Fruit fly (Drosophila melanogaster) whole organism, embryonic: ENCODE data around the gene CG3740.

Source experiments
- Antp ChIP-seq: fragments of 200-800 bp; sonication (Bioruptor generic); optimal IDR thresholded peaks from 3 replicates; lab custom pipeline; 2016; ENCODE audit warnings: missing biosample characterization, missing genetic modification characterization
- CG10274 ChIP-seq: fragments of 200-800 bp; sonication (Bioruptor generic); optimal IDR thresholded peaks from 3 replicates; lab custom pipeline; 2017; ENCODE audit warnings: missing biosample characterization, mild to moderate bottlenecking, missing genetic modification characterization
- CG10654 ChIP-seq: fragments of 200-800 bp; sonication (Bioruptor generic); optimal IDR thresholded peaks from 2 replicates; lab custom pipeline; 2016; ENCODE audit warnings: missing biosample characterization, missing genetic modification characterization
- CG11247 ChIP-seq: fragments of 200-800 bp; sonication (Bioruptor generic); IDR thresholded peaks from 2 replicates; pipeline ENCODE4 v1.3.6; 2022; ENCODE audit warnings: missing biosample characterization, missing genetic modification characterization
- CG11560 ChIP-seq: fragments of 200-800 bp; sonication (Bioruptor generic); IDR thresholded peaks from 3 replicates; pipeline ENCODE4 v1.3.6; 2022; ENCODE audit warnings: missing biosample characterization, missing genetic modification characterization
- CG12299 ChIP-seq: fragments of 200-800 bp; sonication (Bioruptor generic); optimal IDR thresholded peaks from 2 replicates; lab custom pipeline; 2018; ENCODE audit warnings: missing biosample characterization, mild to moderate bottlenecking, missing genetic modification characterization
- CG12942 ChIP-seq: fragments of 200-800 bp; sonication (Bioruptor generic); optimal IDR thresholded peaks from 3 replicates; lab custom pipeline; 2016; ENCODE audit warnings: missing biosample characterization, missing genetic modification characterization
- CG14014 ChIP-seq: fragments of 200-800 bp; sonication (Bioruptor generic); IDR thresholded peaks from 2 replicates; pipeline ENCODE4 v1.3.6; 2022; ENCODE audit warnings: missing biosample characterization, missing genetic modification characterization
- CG1529 ChIP-seq: fragments of 200-800 bp; sonication (Bioruptor generic); optimal IDR thresholded peaks from 3 replicates; lab custom pipeline; 2018; ENCODE audit warnings: missing biosample characterization, missing genetic modification characterization
- CG18011 ChIP-seq: fragments of 200-800 bp; sonication (Bioruptor generic); optimal IDR thresholded peaks from 2 replicates; lab custom pipeline; 2017; ENCODE audit warnings: missing biosample characterization, missing genetic modification characterization, mild to moderate bottlenecking, moderate library complexity, missing genotype
- CG18599 ChIP-seq: fragments of 200-800 bp; sonication (Bioruptor generic); optimal IDR thresholded peaks from 3 replicates; lab custom pipeline; 2017; ENCODE audit warnings: missing biosample characterization, missing genetic modification characterization, mild to moderate bottlenecking, moderate library complexity, missing genetic modification reagents
- CG18619 ChIP-seq: fragments of 200-800 bp; sonication (Bioruptor generic); optimal IDR thresholded peaks from 3 replicates; lab custom pipeline; 2017; ENCODE audit warnings: missing biosample characterization, mild to moderate bottlenecking, missing genetic modification characterization
- CG30020 ChIP-seq: fragments of 200-800 bp; optimal IDR thresholded peaks from 2 replicates; lab custom pipeline; 2019; ENCODE audit warnings: missing biosample characterization, mild to moderate bottlenecking, missing genetic modification characterization, moderate library complexity
- CG31388 ChIP-seq: fragments of 200-800 bp; sonication (Bioruptor generic); optimal IDR thresholded peaks from 2 replicates; lab custom pipeline; 2016; ENCODE audit warnings: missing biosample characterization, missing genetic modification characterization
- CG3407 ChIP-seq: fragments of 200-800 bp; sonication (Bioruptor generic); optimal IDR thresholded peaks from 2 replicates; lab custom pipeline; 2018; ENCODE audit warnings: missing biosample characterization, mild to moderate bottlenecking, missing genetic modification characterization
- CG3726 ChIP-seq: fragments of 200-800 bp; sonication (Bioruptor generic); IDR thresholded peaks from 3 replicates; pipeline ENCODE4, ENCODE4 v1.3.6; 2022; ENCODE audit warnings: missing biosample characterization, missing genetic modification characterization
- CG4282 ChIP-seq: fragments of 200-800 bp; sonication (Bioruptor generic); optimal IDR thresholded peaks from 2 replicates; lab custom pipeline; 2016; ENCODE audit warnings: missing biosample characterization, missing genetic modification characterization
- CG6175 ChIP-seq: fragments of 200-800 bp; sonication (Bioruptor generic); IDR thresholded peaks from 3 replicates; pipeline ENCODE4 v1.3.6; 2022; ENCODE audit warnings: missing biosample characterization, missing genetic modification characterization
- CG6654 ChIP-seq: fragments of 200-800 bp; sonication (Bioruptor generic); optimal IDR thresholded peaks from 2 replicates; lab custom pipeline; 2017; ENCODE audit warnings: missing biosample characterization, mild to moderate bottlenecking, missing genetic modification characterization
- CG6854 ChIP-seq: fragments of 200-800 bp; sonication (Bioruptor generic); optimal IDR thresholded peaks from 3 replicates; lab custom pipeline; 2017; ENCODE audit warnings: missing biosample characterization, mild to moderate bottlenecking, missing genetic modification characterization
- Camta ChIP-seq: fragments of 200-800 bp; sonication (Bioruptor generic); optimal IDR thresholded peaks from 2 replicates; lab custom pipeline; 2016; ENCODE audit warnings: missing biosample characterization, missing genetic modification characterization
- Dek ChIP-seq: fragments of 200-800 bp; sonication (Bioruptor generic); optimal IDR thresholded peaks from 3 replicates; lab custom pipeline; 2019; ENCODE audit warnings: missing biosample characterization, mild to moderate bottlenecking, missing genetic modification characterization, moderate library complexity
- Ets97D ChIP-seq: fragments of 200-800 bp; sonication (Bioruptor generic); optimal IDR thresholded peaks from 3 replicates; lab custom pipeline; 2016; ENCODE audit warnings: missing biosample characterization, missing genetic modification characterization
- Gug ChIP-seq: fragments of 200-800 bp; sonication (Bioruptor generic); IDR thresholded peaks from 4 replicates; pipeline ENCODE4 v1.3.6; 2022; ENCODE audit warnings: missing biosample characterization, missing genetic modification characterization
- HLHmδ ChIP-seq: fragments of 200-800 bp; sonication (Bioruptor generic); optimal IDR thresholded peaks from 2 replicates; lab custom pipeline; 2018; ENCODE audit warnings: missing biosample characterization, mild to moderate bottlenecking, missing genetic modification characterization, moderate library complexity
- Hey ChIP-seq: fragments of 200-800 bp; sonication (Bioruptor generic); optimal IDR thresholded peaks from 3 replicates; lab custom pipeline; 2018; ENCODE audit warnings: missing biosample characterization, mild to moderate bottlenecking, missing genetic modification characterization
- HmgZ ChIP-seq: fragments of 200-800 bp; sonication (Bioruptor generic); optimal IDR thresholded peaks from 2 replicates; lab custom pipeline; 2018; ENCODE audit warnings: missing biosample characterization, mild to moderate bottlenecking, missing genetic modification characterization
- Hr78 ChIP-seq, 2 experiments: fragments of 200-800 bp in 1 of 2; fragments of >200 bp in 1 of 2; sonication (Bioruptor generic) in 1 of 2; optimal IDR thresholded peaks; 2 replicates each; lab custom pipeline; 2017 to 2019; ENCODE audit warnings: missing biosample characterization in 2 of 2, missing genetic modification characterization in 2 of 2, mild to moderate bottlenecking in 1 of 2, moderate library complexity in 1 of 2
- Meics ChIP-seq: fragments of 200-800 bp; sonication (Bioruptor generic); optimal IDR thresholded peaks from 2 replicates; lab custom pipeline; 2017; ENCODE audit warnings: missing biosample characterization, mild to moderate bottlenecking, missing genetic modification characterization
- NC2α ChIP-seq: fragments of 200-800 bp; sonication (Bioruptor generic); optimal IDR thresholded peaks from 2 replicates; lab custom pipeline; 2016; ENCODE audit warnings: missing biosample characterization, missing genetic modification characterization
- Scr ChIP-seq: fragments of 200-800 bp; sonication (Bioruptor generic); IDR thresholded peaks from 2 replicates; pipeline ENCODE4 v1.3.6; 2022; ENCODE audit warnings: missing biosample characterization, missing genetic modification characterization; ENCODE audit not compliant: partially characterized antibody
- Trl ChIP-seq, 3 experiments: fragments of >200 bp in 2 of 3; fragments of 200-800 bp in 1 of 3; sonication (Bioruptor generic) in 1 of 3; optimal IDR thresholded peaks; 2 replicates in 1 of 3; 3 replicates in 2 of 3; lab custom pipeline; 2016 to 2017; ENCODE audit warnings: missing biosample characterization in 1 of 3, missing genetic modification characterization in 1 of 3
- YL-1 ChIP-seq: fragments of 200-800 bp; sonication (Bioruptor generic); optimal IDR thresholded peaks from 3 replicates; lab custom pipeline; 2017; ENCODE audit warnings: missing biosample characterization, mild to moderate bottlenecking, missing genetic modification characterization
- bcd ChIP-seq: fragments of 200-800 bp; sonication (Bioruptor generic); optimal IDR thresholded peaks from 2 replicates; lab custom pipeline; 2017; ENCODE audit warnings: missing biosample characterization, mild to moderate bottlenecking, missing genetic modification characterization
- danr ChIP-seq: fragments of 200-800 bp; sonication (Bioruptor generic); IDR thresholded peaks from 2 replicates; pipeline ENCODE4 v1.3.6; 2022; ENCODE audit warnings: missing biosample characterization, missing genetic modification characterization
- dati ChIP-seq: fragments of 200-800 bp; sonication (Bioruptor generic); IDR thresholded peaks from 2 replicates; pipeline ENCODE4 v1.3.6; 2022; ENCODE audit warnings: missing biosample characterization, missing genetic modification characterization
- fd96Cb ChIP-seq: fragments of 200-800 bp; sonication (Bioruptor generic); optimal IDR thresholded peaks from 2 replicates; lab custom pipeline; 2018; ENCODE audit warnings: missing biosample characterization, mild to moderate bottlenecking, missing genetic modification characterization, moderate library complexity
- gem ChIP-seq: fragments of 200-800 bp; sonication (Bioruptor generic); optimal IDR thresholded peaks from 2 replicates; lab custom pipeline; 2019; ENCODE audit warnings: missing biosample characterization, mild to moderate bottlenecking, missing genetic modification characterization, moderate library complexity
- gro ChIP-seq: fragments of 200-800 bp; sonication (Bioruptor generic); optimal IDR thresholded peaks from 2 replicates; lab custom pipeline; 2016; ENCODE audit warnings: missing biosample characterization, missing genetic modification characterization
- hbn ChIP-seq: fragments of 200-800 bp; sonication (Bioruptor generic); IDR thresholded peaks from 2 replicates; pipeline ENCODE4 v1.3.6; 2022; ENCODE audit warnings: missing biosample characterization, missing genetic modification characterization; ENCODE audit not compliant: partially characterized antibody
- kni ChIP-seq: fragments of 200-800 bp; sonication (Bioruptor generic); optimal IDR thresholded peaks from 3 replicates; lab custom pipeline; 2017; ENCODE audit warnings: mild to moderate bottlenecking, missing biosample characterization, missing genetic modification reagents, missing genetic modification characterization
- lmd ChIP-seq: fragments of 200-800 bp; sonication (Bioruptor generic); IDR thresholded peaks from 2 replicates; pipeline ENCODE4 v1.3.6; 2022; ENCODE audit warnings: missing biosample characterization, missing genetic modification characterization
- nau ChIP-seq: fragments of 200-800 bp; sonication (Bioruptor generic); optimal IDR thresholded peaks from 3 replicates; lab custom pipeline; 2017; ENCODE audit warnings: missing biosample characterization, mild to moderate bottlenecking, missing genetic modification characterization, missing genetic modification reagents
- oc ChIP-seq: fragments of 200-800 bp; sonication (Bioruptor generic); optimal IDR thresholded peaks from 2 replicates; lab custom pipeline; 2018; ENCODE audit warnings: missing biosample characterization, mild to moderate bottlenecking, missing genetic modification characterization, moderate library complexity
- rib ChIP-seq: fragments of 200-800 bp; sonication (Bioruptor generic); IDR thresholded peaks from 2 replicates; pipeline ENCODE4 v1.3.6; 2022; ENCODE audit warnings: missing biosample characterization, missing genetic modification characterization
- slou ChIP-seq: fragments of 200-800 bp; sonication (Bioruptor generic); optimal IDR thresholded peaks from 3 replicates; lab custom pipeline; 2016; ENCODE audit warnings: missing biosample characterization, missing genetic modification characterization
- ssp ChIP-seq: fragments of 200-800 bp; sonication (Bioruptor generic); IDR thresholded peaks from 2 replicates; pipeline ENCODE4 v1.3.6; 2022; ENCODE audit warnings: missing biosample characterization, missing genetic modification characterization
- tna ChIP-seq: fragments of 200-800 bp; sonication (Bioruptor generic); IDR thresholded peaks from 2 replicates; pipeline ENCODE4 v1.3.6; 2022; ENCODE audit warnings: missing biosample characterization, missing genetic modification characterization; ENCODE audit not compliant: partially characterized antibody
- tup ChIP-seq: fragments of 200-800 bp; sonication (Bioruptor generic); optimal IDR thresholded peaks from 2 replicates; lab custom pipeline; 2016; ENCODE audit warnings: missing biosample characterization, mild to moderate bottlenecking, missing genetic modification characterization, moderate library complexity
- wdn ChIP-seq: fragments of 200-800 bp; sonication (Bioruptor generic); IDR thresholded peaks from 2 replicates; pipeline ENCODE4 v1.3.6; 2022; ENCODE audit warnings: missing biosample characterization, missing genetic modification characterization

Gene CG3740

dm6 chrX:1669214-1669613 lies at the start of gene CG3740, which contains the start of gene hfw (continued):
- TF ChIP-seq HLHmδ (GFP tag; lab: Kevin White, UChicago) (no peak), HmgZ (peak; percentile 71), CG30020 (tag; lab: Kevin White, UChicago) (peak; percentile 53), gem (tag; lab: Kevin White, UChicago) (peak; percentile 88), oc (tag; lab: Kevin White, UChicago) (peak; percentile 36), CG31388 (GFP tag; lab: Kevin White, UChicago) (peak; percentile 30), Trl (optimal IDR thresholded peaks at IDR 0.05; lab: Kevin White, UChicago) (no peak), Trl (GFP tag; optimal IDR thresholded peaks at IDR 0.05; lab: Kevin White, UChicago) (no peak), rib (GFP tag; lab: Robert Waterston, UW) (no peak), wdn (peak; percentile 58), fd96Cb (tag; lab: Kevin White, UChicago) (peak; percentile 61), Camta (no peak), bcd (peak; percentile 76), CG18599 (GFP tag; lab: Kevin White, UChicago) (peak; percentile 68), CG6654 (GFP tag; lab: Kevin White, UChicago) (peak; percentile 14), CG6854 (GFP tag; lab: Kevin White, UChicago) (no peak), CG6175 (0 out of 3 replicates have a peak, but pooled peaks have one; percentile 35), CG14014 (GFP tag; lab: Robert Waterston, UW) (peak; percentile 60), danr (peak; percentile 53; the same call in 1 of the 2 replicates), dati (GFP tag; lab: Robert Waterston, UW) (no peak), CG12942 (GFP tag; lab: Kevin White, UChicago) (peak; percentile 66), CG18619 (GFP tag; lab: Kevin White, UChicago) (peak; percentile 47), Gug (GFP tag; lab: Robert Waterston, UW) (peak; percentile 51; the same call in 2 of the 4 replicates), CG3407 (GFP tag; lab: Kevin White, UChicago) (peak; percentile 34), tup (GFP tag; lab: Kevin White, UChicago) (peak; percentile 23), tna (peak; percentile 78; the same call in 1 of the 2 replicates), Dek (tag; lab: Kevin White, UChicago) (peak; percentile 46), CG3726 (GFP tag; lab: Robert Waterston, UW) (no peak), Scr (GFP tag; lab: Robert Waterston, UW) (peak; percentile 95), ssp (GFP tag; lab: Robert Waterston, UW) (peak; percentile 74), CG11247 (GFP tag; lab: Robert Waterston, UW) (peak; percentile 75), gro (GFP tag; lab: Kevin White, UChicago) (no peak), Ets97D (GFP tag; lab: Kevin White, UChicago) (no peak), Antp (GFP tag; lab: Kevin White, UChicago) (no peak), CG18011 (peak; percentile 40), kni (GFP tag; lab: Kevin White, UChicago) (no peak), slou (peak; percentile 54), NC2α (GFP tag; lab: Kevin White, UChicago) (no peak), nau (GFP tag; lab: Kevin White, UChicago) (no peak), CG11560 (tag; lab: Robert Waterston, UW) (peak; percentile 35; the same call in 1 of the 3 replicates), CG1529 (GFP tag; lab: Kevin White, UChicago) (no peak), Hey (no peak), Hr78 (GFP tag; optimal IDR thresholded peaks at IDR 0.05; lab: Kevin White, UChicago) (no peak), CG4282 (GFP tag; lab: Kevin White, UChicago) (no peak), CG12299 (tag; lab: Kevin White, UChicago) (peak; percentile 40), CG10274 (GFP tag; lab: Kevin White, UChicago) (no peak), hbn (GFP tag; lab: Robert Waterston, UW) (peak; percentile 88), lmd (GFP tag; lab: Robert Waterston, UW) (peak; percentile 80), Meics (GFP tag; lab: Kevin White, UChicago) (peak; percentile 60), YL-1 (peak; percentile 60), CG10654 (GFP tag; lab: Kevin White, UChicago) (peak; percentile 69)
